Fruit fly (Drosophila melanogaster) whole organism, embryonic: ENCODE measurements around the gene CG32161.
A peak's percentile ranks its signal among the peaks of the same experiment; 100 is the strongest.

Experiments
- CG10979 ChIP-seq: fragments of 200-800 bp; sonication (Bioruptor generic); optimal IDR thresholded peaks from 2 replicates; lab custom pipeline; 2018; ENCODE audit warnings: missing biosample characterization, mild to moderate bottlenecking, missing genetic modification characterization, moderate library complexity
- CG12104 ChIP-seq: fragments of 200-800 bp; sonication (Bioruptor generic); optimal IDR thresholded peaks from 3 replicates; lab custom pipeline; 2016; ENCODE audit warnings: missing biosample characterization, missing genetic modification characterization
- CG12299 ChIP-seq: fragments of 200-800 bp; sonication (Bioruptor generic); optimal IDR thresholded peaks from 2 replicates; lab custom pipeline; 2018; ENCODE audit warnings: missing biosample characterization, mild to moderate bottlenecking, missing genetic modification characterization
- CG15696 ChIP-seq: fragments of 200-800 bp; sonication (Bioruptor generic); optimal IDR thresholded peaks from 2 replicates; lab custom pipeline; 2019; ENCODE audit warnings: missing biosample characterization, mild to moderate bottlenecking, missing genetic modification characterization, moderate library complexity
- CG1602 ChIP-seq: fragments of 200-800 bp; sonication (Bioruptor generic); optimal IDR thresholded peaks from 3 replicates; lab custom pipeline; 2016; ENCODE audit warnings: missing biosample characterization, missing genetic modification characterization
- CG17328 ChIP-seq: fragments of 200-800 bp; sonication (Bioruptor generic); IDR thresholded peaks from 2 replicates; pipeline ENCODE4 v1.3.6; 2022; ENCODE audit warnings: missing biosample characterization, missing genetic modification characterization
- CG18764 ChIP-seq: fragments of 200-800 bp; sonication (Bioruptor generic); optimal IDR thresholded peaks from 3 replicates; lab custom pipeline; 2016; ENCODE audit warnings: missing biosample characterization, missing genetic modification characterization
- CG2712 ChIP-seq: fragments of 200-800 bp; optimal IDR thresholded peaks from 3 replicates; lab custom pipeline; 2019; ENCODE audit warnings: missing biosample characterization, mild to moderate bottlenecking, missing genetic modification characterization, moderate library complexity
- CG31365 ChIP-seq: fragments of 200-800 bp; sonication (Bioruptor generic); optimal IDR thresholded peaks from 2 replicates; lab custom pipeline; 2018; ENCODE audit warnings: missing biosample characterization, mild to moderate bottlenecking, missing genetic modification characterization
- CG4424 ChIP-seq: fragments of 200-800 bp; sonication (Bioruptor generic); optimal IDR thresholded peaks from 3 replicates; lab custom pipeline; 2016; ENCODE audit warnings: missing biosample characterization, missing genetic modification characterization
- CG6813 ChIP-seq: fragments of 200-800 bp; sonication (Bioruptor generic); optimal IDR thresholded peaks from 2 replicates; lab custom pipeline; 2017; ENCODE audit warnings: missing biosample characterization, missing genetic modification characterization, mild to moderate bottlenecking, moderate library complexity, missing genetic modification reagents
- CG7357 ChIP-seq: fragments of 200-800 bp; sonication (Bioruptor generic); IDR thresholded peaks from 3 replicates; pipeline ENCODE4 v1.3.6; 2022; ENCODE audit warnings: missing biosample characterization, missing genetic modification characterization
- CG7839 ChIP-seq: fragments of 200-800 bp; sonication (Bioruptor generic); optimal IDR thresholded peaks from 3 replicates; lab custom pipeline; 2018; ENCODE audit warnings: missing biosample characterization, mild to moderate bottlenecking, missing genetic modification characterization, moderate library complexity
- CG9609 ChIP-seq: fragments of 200-800 bp; sonication (Bioruptor generic); optimal IDR thresholded peaks from 3 replicates; lab custom pipeline; 2016; ENCODE audit warnings: missing biosample characterization, missing genetic modification characterization
- CG9727 ChIP-seq: fragments of 200-800 bp; sonication (Bioruptor generic); optimal IDR thresholded peaks from 3 replicates; lab custom pipeline; 2017; ENCODE audit warnings: missing biosample characterization, mild to moderate bottlenecking, missing genetic modification characterization
- Dip3 ChIP-seq: fragments of 200-800 bp; sonication (Bioruptor generic); optimal IDR thresholded peaks from 3 replicates; lab custom pipeline; 2016; ENCODE audit warnings: missing biosample characterization, missing genetic modification characterization
- E2f1 ChIP-seq: fragments of 200-800 bp; sonication (Bioruptor generic); IDR thresholded peaks from 2 replicates; pipeline ENCODE4 v1.3.6; 2022; ENCODE audit warnings: missing biosample characterization, missing genetic modification characterization
- ERR ChIP-seq: fragments of 200-800 bp; sonication (Bioruptor generic); optimal IDR thresholded peaks from 2 replicates; lab custom pipeline; 2016; ENCODE audit warnings: missing biosample characterization, missing genetic modification characterization
- Fer1 ChIP-seq: fragments of 200-800 bp; sonication (Bioruptor generic); optimal IDR thresholded peaks from 2 replicates; lab custom pipeline; 2017; ENCODE audit warnings: missing biosample characterization, mild to moderate bottlenecking, missing genetic modification characterization
- Fer3 ChIP-seq: fragments of 200-800 bp; sonication (Bioruptor generic); optimal IDR thresholded peaks from 2 replicates; lab custom pipeline; 2018; ENCODE audit warnings: missing biosample characterization, mild to moderate bottlenecking, missing genetic modification characterization, moderate library complexity
- Hmr ChIP-seq: fragments of 200-800 bp; sonication (Bioruptor generic); optimal IDR thresholded peaks from 3 replicates; lab custom pipeline; 2017; ENCODE audit warnings: mild to moderate bottlenecking, missing biosample characterization, missing genetic modification reagents, missing genetic modification characterization
- Hr3 ChIP-seq: fragments of 200-800 bp; sonication (Bioruptor generic); optimal IDR thresholded peaks from 3 replicates; lab custom pipeline; 2016; ENCODE audit warnings: missing biosample characterization, missing genetic modification characterization
- Hr51 ChIP-seq, 2 experiments: fragments of 200-800 bp; sonication (Bioruptor generic); optimal IDR thresholded peaks; 2 replicates in 1 of 2; 3 replicates in 1 of 2; lab custom pipeline; 2016 to 2018; ENCODE audit warnings: missing biosample characterization in 2 of 2, missing genetic modification characterization in 2 of 2, mild to moderate bottlenecking in 1 of 2, moderate library complexity in 1 of 2
- Med ChIP-seq: fragments of 200-800 bp; sonication (Bioruptor generic); peaks from one replicate; lab custom pipeline; 2016; ENCODE audit warnings: missing biosample characterization, missing genetic modification characterization, mild to moderate bottlenecking, inconsistent platforms, moderate library complexity
- NFAT ChIP-seq: fragments of 200-800 bp; sonication (Bioruptor generic); IDR thresholded peaks from 2 replicates; pipeline ENCODE4 v1.3.6; 2022; ENCODE audit warnings: missing biosample characterization, missing genetic modification characterization
- Rfx ChIP-seq: fragments of 200-800 bp; sonication (Bioruptor generic); IDR thresholded peaks from 2 replicates; pipeline ENCODE4 v1.3.6; 2022; ENCODE audit warnings: missing biosample characterization, missing genetic modification characterization
- Side ChIP-seq: fragments of 200-800 bp; sonication (Bioruptor generic); optimal IDR thresholded peaks from 2 replicates; lab custom pipeline; 2016; ENCODE audit warnings: missing biosample characterization, missing genetic modification characterization
- Sox100B ChIP-seq: fragments of 200-800 bp; sonication (Bioruptor generic); optimal IDR thresholded peaks from 3 replicates; lab custom pipeline; 2018; ENCODE audit warnings: missing biosample characterization, mild to moderate bottlenecking, missing genetic modification characterization
- abd-A ChIP-seq: fragments of 200-800 bp; sonication (Bioruptor generic); optimal IDR thresholded peaks from 3 replicates; lab custom pipeline; 2019; ENCODE audit warnings: missing biosample characterization, mild to moderate bottlenecking, missing genetic modification characterization, moderate library complexity
- amos ChIP-seq: fragments of 200-800 bp; sonication (Bioruptor generic); IDR thresholded peaks from 2 replicates; pipeline ENCODE4 v1.3.6; 2022; ENCODE audit warnings: missing biosample characterization, missing genetic modification characterization; ENCODE audit not compliant: partially characterized antibody
- ash1 ChIP-seq: fragments of 200-800 bp; sonication (Bioruptor generic); optimal IDR thresholded peaks from 2 replicates; lab custom pipeline; 2018; ENCODE audit warnings: missing biosample characterization, mild to moderate bottlenecking, missing genetic modification characterization
- az2 ChIP-seq: fragments of 200-800 bp; sonication (Bioruptor generic); optimal IDR thresholded peaks from 3 replicates; lab custom pipeline; 2016; ENCODE audit warnings: missing biosample characterization, missing genetic modification characterization
- bsh ChIP-seq, 2 experiments: fragments of 200-800 bp; sonication (Bioruptor generic); optimal IDR thresholded peaks; 2 replicates each; lab custom pipeline; 2017 to 2018; ENCODE audit warnings: mild to moderate bottlenecking in 2 of 2, missing biosample characterization in 2 of 2, missing genetic modification characterization in 2 of 2, moderate library complexity in 1 of 2
- caup ChIP-seq: fragments of 200-800 bp; sonication (Bioruptor generic); optimal IDR thresholded peaks from 3 replicates; lab custom pipeline; 2017; ENCODE audit warnings: missing biosample characterization, mild to moderate bottlenecking, missing genetic modification characterization, moderate library complexity; ENCODE audit not compliant: severe bottlenecking
- crc ChIP-seq: fragments of 200-800 bp; sonication (Bioruptor generic); optimal IDR thresholded peaks from 2 replicates; lab custom pipeline; 2016; ENCODE audit warnings: missing biosample characterization, missing genetic modification characterization
- cwo ChIP-seq: fragments of 200-800 bp; sonication (Bioruptor generic); optimal IDR thresholded peaks from 3 replicates; lab custom pipeline; 2017; ENCODE audit warnings: missing biosample characterization, missing genetic modification characterization, mild to moderate bottlenecking, moderate library complexity, missing genetic modification reagents
- dpn ChIP-seq, 2 experiments: fragments of 200-800 bp; sonication (Bioruptor generic); optimal IDR thresholded peaks; 3 replicates each; lab custom pipeline; 2016; ENCODE audit warnings: missing biosample characterization in 2 of 2, missing genetic modification characterization in 2 of 2
- exex ChIP-seq: fragments of 200-800 bp; sonication (Bioruptor generic); optimal IDR thresholded peaks from 4 replicates; lab custom pipeline; 2018; ENCODE audit warnings: missing biosample characterization, mild to moderate bottlenecking, missing genetic modification characterization, moderate library complexity
- fu2 ChIP-seq: fragments of 200-800 bp; sonication (Bioruptor generic); optimal IDR thresholded peaks from 2 replicates; lab custom pipeline; 2016; ENCODE audit warnings: missing biosample characterization, missing genetic modification characterization
- gro ChIP-seq: fragments of 200-800 bp; sonication (Bioruptor generic); optimal IDR thresholded peaks from 2 replicates; lab custom pipeline; 2016; ENCODE audit warnings: missing biosample characterization, missing genetic modification characterization
- maf-S ChIP-seq: fragments of 200-800 bp; sonication (Bioruptor generic); optimal IDR thresholded peaks from 2 replicates; lab custom pipeline; 2016; ENCODE audit warnings: missing biosample characterization, missing genetic modification characterization
- nau ChIP-seq: fragments of 200-800 bp; sonication (Bioruptor generic); optimal IDR thresholded peaks from 3 replicates; lab custom pipeline; 2017; ENCODE audit warnings: missing biosample characterization, mild to moderate bottlenecking, missing genetic modification characterization, missing genetic modification reagents
- rib ChIP-seq: fragments of 200-800 bp; sonication (Bioruptor generic); IDR thresholded peaks from 2 replicates; pipeline ENCODE4 v1.3.6; 2022; ENCODE audit warnings: missing biosample characterization, missing genetic modification characterization
- ssp ChIP-seq: fragments of 200-800 bp; sonication (Bioruptor generic); IDR thresholded peaks from 2 replicates; pipeline ENCODE4 v1.3.6; 2022; ENCODE audit warnings: missing biosample characterization, missing genetic modification characterization
- tgo ChIP-seq: fragments of 200-800 bp; sonication (Bioruptor generic); IDR thresholded peaks from 3 replicates; pipeline ENCODE4 v1.3.6; 2022; ENCODE audit warnings: missing biosample characterization, missing genetic modification characterization
- ttk ChIP-seq: fragments of 200-800 bp; sonication (Bioruptor generic); IDR thresholded peaks from 2 replicates; pipeline ENCODE4 v2.1.2; 2022; ENCODE audit warnings: missing biosample characterization, missing genetic modification characterization
- wdn ChIP-seq: fragments of 200-800 bp; sonication (Bioruptor generic); IDR thresholded peaks from 2 replicates; pipeline ENCODE4 v1.3.6; 2022; ENCODE audit warnings: missing biosample characterization, missing genetic modification characterization

Gene CG32161

dm6 chr3L:16805806-16806719 is 40.0 kb upstream of the CG32161 start (continued):
- TF ChIP-seq abd-A (tag; lab: Kevin White, UChicago) (peak; percentile 93), maf-S (GFP tag; lab: Kevin White, UChicago) (no peak), ash1 (GFP tag; lab: Kevin White, UChicago) (no peak), rib (GFP tag; lab: Robert Waterston, UW) (no peak; the same call in 1 of the 2 replicates), CG17328 (GFP tag; lab: Robert Waterston, UW) (peak; percentile 42; the same call in 1 of the 2 replicates), nau (peak; percentile 12), crc (GFP tag; lab: Kevin White, UChicago) (no peak), CG4424 (GFP tag; lab: Kevin White, UChicago) (peak; percentile 29), Dip3 (GFP tag; lab: Kevin White, UChicago) (peak; percentile 59), ttk (GFP tag; lab: Robert Waterston, UW) (no peak), ssp (GFP tag; lab: Robert Waterston, UW) (no peak), bsh (GFP tag; optimal IDR thresholded peaks at IDR 0.05; lab: Kevin White, UChicago) (peak; percentile 6 to 67), cwo (GFP tag; lab: Kevin White, UChicago) (peak; percentile 54), CG9609 (GFP tag; lab: Kevin White, UChicago) (no peak), exex (tag; lab: Kevin White, UChicago) (peak; percentile 34), fu2 (GFP tag; lab: Kevin White, UChicago) (peak; percentile 10), caup (peak; percentile 32), gro (GFP tag; lab: Kevin White, UChicago) (peak; percentile 47), tgo (GFP tag; lab: Robert Waterston, UW) (peak; percentile 55), CG7357 (GFP tag; lab: Robert Waterston, UW) (0 out of 3 replicates have a peak, but pooled peaks have one; percentile 24), NFAT (GFP tag; lab: Robert Waterston, UW) (peak; percentile 13; the same call in 1 of the 2 replicates), CG2712 (tag; lab: Kevin White, UChicago) (peak; percentile 67), Side (GFP tag; lab: Kevin White, UChicago) (peak; percentile 6), E2f1 (GFP tag; lab: Robert Waterston, UW) (0 out of 2 replicates have a peak, but pooled peaks have one; percentile 29), ERR (GFP tag; lab: Kevin White, UChicago) (peak; percentile 96), CG1602 (GFP tag; lab: Kevin White, UChicago) (peak; percentile 10), CG31365 (tag; lab: Kevin White, UChicago) (no peak), dpn (GFP tag; optimal IDR thresholded peaks at IDR 0.05; lab: Kevin White, UChicago) (peak in 1 of 2 experiments; percentile 19), CG18764 (GFP tag; lab: Kevin White, UChicago) (peak; percentile 5), Fer1 (GFP tag; lab: Kevin White, UChicago) (peak; percentile 75), CG10979 (tag; lab: Kevin White, UChicago) (peak; percentile 60), Hr3 (GFP tag; lab: Kevin White, UChicago) (peak; percentile 26), Hr51 (GFP tag; optimal IDR thresholded peaks at IDR 0.05; lab: Kevin White, UChicago) (peak; percentile 26 to 64), Sox100B (GFP tag; lab: Kevin White, UChicago) (peak; percentile 29), CG7839 (tag; lab: Kevin White, UChicago) (peak; percentile 67), CG12104 (GFP tag; lab: Kevin White, UChicago) (peak; percentile 28), CG12299 (tag; lab: Kevin White, UChicago) (peak; percentile 34), Fer3 (tag; lab: Kevin White, UChicago) (peak; percentile 46), az2 (GFP tag; lab: Kevin White, UChicago) (peak; percentile 13), CG9727 (peak; percentile 46), amos (GFP tag; lab: Robert Waterston, UW) (no peak; the same call in 1 of the 2 replicates), CG6813 (GFP tag; lab: Kevin White, UChicago) (peak; percentile 20), Med (GFP tag; lab: Kevin White, UChicago) (peak; percentile 72), Hmr (GFP tag; lab: Kevin White, UChicago) (peak; percentile 79), Rfx (GFP tag; lab: Robert Waterston, UW) (peak; percentile 4; the same call in 1 of the 2 replicates), CG15696 (no peak), wdn (GFP tag; lab: Robert Waterston, UW) (0 out of 2 replicates have a peak, but pooled peaks have one; percentile 18)
